Comparison of ENCODE assay signal across 4 fruit fly cellular contexts in genomic region chr3L:8151727-8152199, dm6.
TF ChIP-seq lines count a peak whose summit lies in the region.

Gene CG13676 (minus strand): TSS chr3L:8151813.

- TF ChIP-seq CTCF in whole organism, embryonic (GFP tag; optimal IDR thresholded peaks at IDR 0.05; lab: Kevin White, UChicago): no peak

TF ChIP-seq in whole organism, embryonic, 481 proteins besides CTCF, POLR2A, EP300 and RAD21 (continues in another document):
- TF ChIP-seq C15 (GFP tag; IDR thresholded peaks at IDR 0.05; lab: Robert Waterston, UW) (no peak), CG10543 (GFP tag; optimal IDR thresholded peaks at IDR 0.05; lab: Kevin White, UChicago) (peak; percentile 40), btn (GFP tag; optimal IDR thresholded peaks at IDR 0.05; lab: Kevin White, UChicago) (no peak), corto (GFP tag; optimal IDR thresholded peaks at IDR 0.05; lab: Kevin White, UChicago) (peak; percentile 66), rib (GFP tag; IDR thresholded peaks at IDR 0.05; lab: Robert Waterston, UW) (peak; percentile 44; the same call in 1 of the 2 replicates), CG13287 (GFP tag; IDR thresholded peaks at IDR 0.05; lab: Robert Waterston, UW; ENCODE audit: partially characterized antibody) (peak; percentile 36), aop (GFP tag; IDR thresholded peaks at IDR 0.05; lab: Robert Waterston, UW) (no peak), CG34422 (GFP tag; IDR thresholded peaks at IDR 0.05; lab: Robert Waterston, UW) (0 out of 3 replicates have a peak, but pooled peaks have one; percentile 27), CG16779 (GFP tag; IDR thresholded peaks at IDR 0.05; lab: Robert Waterston, UW) (no peak), vnd (GFP tag; IDR thresholded peaks at IDR 0.05; lab: Robert Waterston, UW; ENCODE audit: partially characterized antibody) (no peak), ATbp (GFP tag; optimal IDR thresholded peaks at IDR 0.05; lab: Kevin White, UChicago) (peak; percentile 13), Hr39 (optimal IDR thresholded peaks at IDR 0.05; lab: Kevin White, UChicago) (no peak), jing (GFP tag; optimal IDR thresholded peaks at IDR 0.05; lab: Kevin White, UChicago) (no peak), fru (optimal IDR thresholded peaks at IDR 0.05; lab: Kevin White, UChicago) (no peak), Deaf1 (tag; optimal IDR thresholded peaks at IDR 0.05; lab: Kevin White, UChicago) (peak; percentile 45), Dbx (GFP tag; IDR thresholded peaks at IDR 0.05; lab: Robert Waterston, UW) (0 out of 3 replicates have a peak, but pooled peaks have one; percentile 13), Ets65A (GFP tag; lab: Kevin White, UChicago) (peak; percentile 35), CG9876 (GFP tag; optimal IDR thresholded peaks at IDR 0.05; lab: Kevin White, UChicago) (no peak), Sin3A (optimal IDR thresholded peaks at IDR 0.05; lab: Kevin White, UChicago) (no peak), Mad (GFP tag; optimal IDR thresholded peaks at IDR 0.05; lab: Kevin White, UChicago) (no peak), tap (tag; optimal IDR thresholded peaks at IDR 0.05; lab: Kevin White, UChicago) (no peak), CG17829 (tag; optimal IDR thresholded peaks at IDR 0.05; lab: Kevin White, UChicago) (no peak), Nf-YC (tag; optimal IDR thresholded peaks at IDR 0.05; lab: Kevin White, UChicago) (peak; percentile 34)

TF ChIP-seq in whole organism, prepupa, 60 proteins besides CTCF, POLR2A, EP300 and RAD21 (continues in another document):
- TF ChIP-seq CG6163 (GFP tag; IDR thresholded peaks at IDR 0.05; lab: Robert Waterston, UW) (peak; percentile 58; the same call in 1 of the 3 replicates), OdsH (GFP tag; optimal IDR thresholded peaks at IDR 0.05; lab: Kevin White, UChicago) (no peak), spab (GFP tag; optimal IDR thresholded peaks at IDR 0.05; lab: Kevin White, UChicago) (no peak), Eip93F (GFP tag; optimal IDR thresholded peaks at IDR 0.05; lab: Kevin White, UChicago) (no peak), Smox (GFP tag; optimal IDR thresholded peaks at IDR 0.05; lab: Kevin White, UChicago) (no peak), CG9139 (GFP tag; optimal IDR thresholded peaks at IDR 0.05; lab: Kevin White, UChicago) (no peak), Sox102F (GFP tag; optimal IDR thresholded peaks at IDR 0.05; lab: Kevin White, UChicago) (no peak), pdm3 (GFP tag; optimal IDR thresholded peaks at IDR 0.05; lab: Kevin White, UChicago) (no peak), Gug (GFP tag; IDR thresholded peaks at IDR 0.05; lab: Robert Waterston, UW) (no peak), dsx (GFP tag; optimal IDR thresholded peaks at IDR 0.05; lab: Kevin White, UChicago; ENCODE audit: poor library complexity, severe bottlenecking) (no peak), Ets96B (tag; optimal IDR thresholded peaks at IDR 0.05; lab: Kevin White, UChicago) (no peak), CG4318 (GFP tag; optimal IDR thresholded peaks at IDR 0.05; lab: Kevin White, UChicago) (no peak), cyc (GFP tag; optimal IDR thresholded peaks at IDR 0.05; lab: Kevin White, UChicago) (no peak), Met (GFP tag; optimal IDR thresholded peaks at IDR 0.05; lab: Kevin White, UChicago) (no peak), achi (GFP tag; optimal IDR thresholded peaks at IDR 0.05; lab: Kevin White, UChicago) (peak; percentile 2), CG31627 (GFP tag; optimal IDR thresholded peaks at IDR 0.05; lab: Kevin White, UChicago) (no peak), CG16779 (tag; optimal IDR thresholded peaks at IDR 0.05; lab: Kevin White, UChicago) (no peak), CG6276 (GFP tag; optimal IDR thresholded peaks at IDR 0.05; lab: Kevin White, UChicago) (no peak), CG11762 (GFP tag; optimal IDR thresholded peaks at IDR 0.05; lab: Kevin White, UChicago; ENCODE audit: insufficient read depth) (no peak), CG10669 (GFP tag; optimal IDR thresholded peaks at IDR 0.05; lab: Kevin White, UChicago) (no peak), CG3919 (GFP tag; optimal IDR thresholded peaks at IDR 0.05; lab: Kevin White, UChicago) (peak; percentile 28), net (GFP tag; optimal IDR thresholded peaks at IDR 0.05; lab: Kevin White, UChicago) (no peak), CG8632 (GFP tag; optimal IDR thresholded peaks at IDR 0.05; lab: Kevin White, UChicago) (no peak), Lpt (GFP tag; optimal IDR thresholded peaks at IDR 0.05; lab: Kevin White, UChicago) (no peak)

TF ChIP-seq in whole organism, pupa, 21 proteins besides CTCF, POLR2A, EP300 and RAD21:
- TF ChIP-seq CG9948 (tag; optimal IDR thresholded peaks at IDR 0.05; lab: Kevin White, UChicago) (no peak), EcR (GFP tag; optimal IDR thresholded peaks at IDR 0.05; lab: Kevin White, UChicago) (peak; percentile 64), D1 (tag; optimal IDR thresholded peaks at IDR 0.05; lab: Kevin White, UChicago) (no peak), CG13204 (GFP tag; optimal IDR thresholded peaks at IDR 0.05; lab: Kevin White, UChicago) (peak; percentile 30)

TF ChIP-seq in whole organism, wandering third instar larva, 38 proteins besides CTCF, POLR2A, EP300 and RAD21:
- peak; percentile 6 for TF ChIP-seq Sp1 (GFP tag; optimal IDR thresholded peaks at IDR 0.05; lab: Kevin White, UChicago)
- TF ChIP-seq Rel (GFP tag; optimal IDR thresholded peaks at IDR 0.05; lab: Kevin White, UChicago): peak; percentile 76
- TF ChIP-seq Rel (tag; optimal IDR thresholded peaks at IDR 0.05; lab: Kevin White, UChicago): no peak
- TF ChIP-seq Abd-B (GFP tag; optimal IDR thresholded peaks at IDR 0.05; lab: Kevin White, UChicago): no peak
- no peak for TF ChIP-seq CG9705 (GFP tag; optimal IDR thresholded peaks at IDR 0.05; lab: Kevin White, UChicago)
- peak; percentile 79 to 83 for TF ChIP-seq dl (GFP tag; optimal IDR thresholded peaks at IDR 0.05; lab: Kevin White, UChicago; ENCODE audit: insufficient read depth in 1 of 2, partially characterized antibody in 2 of 2)
- TF ChIP-seq dsf (GFP tag; optimal IDR thresholded peaks at IDR 0.05; lab: Kevin White, UChicago; ENCODE audit: borderline replicate concordance): no peak
- TF ChIP-seq br (GFP tag; optimal IDR thresholded peaks at IDR 0.05; lab: Kevin White, UChicago): no peak
- no peak for TF ChIP-seq fru (GFP tag; optimal IDR thresholded peaks at IDR 0.05; lab: Kevin White, UChicago)
- TF ChIP-seq Hr78 (GFP tag; optimal IDR thresholded peaks at IDR 0.05; lab: Kevin White, UChicago): no peak
- peak; percentile 44 for TF ChIP-seq Dif (GFP tag; optimal IDR thresholded peaks at IDR 0.05; lab: Kevin White, UChicago; ENCODE audit: partially characterized antibody)
- TF ChIP-seq sv (GFP tag; optimal IDR thresholded peaks at IDR 0.05; lab: Kevin White, UChicago): no peak
- peak; percentile 20 for TF ChIP-seq CrebA (GFP tag; optimal IDR thresholded peaks at IDR 0.05; lab: Kevin White, UChicago; ENCODE audit: borderline replicate concordance)
- no peak for TF ChIP-seq dmrt93B (GFP tag; optimal IDR thresholded peaks at IDR 0.05; lab: Kevin White, UChicago)
- peak; percentile 67 for TF ChIP-seq Vsx2 (GFP tag; optimal IDR thresholded peaks at IDR 0.05; lab: Kevin White, UChicago; ENCODE audit: partially characterized antibody)
- TF ChIP-seq usp (GFP tag; optimal IDR thresholded peaks at IDR 0.05; lab: Kevin White, UChicago): no peak
- no peak for TF ChIP-seq Jra (GFP tag; optimal IDR thresholded peaks at IDR 0.05; lab: Kevin White, UChicago)
- TF ChIP-seq Mio (GFP tag; optimal IDR thresholded peaks at IDR 0.05; lab: Kevin White, UChicago): no peak
- no peak for TF ChIP-seq pan (optimal IDR thresholded peaks at IDR 0.05; lab: Kevin White, UChicago)
- TF ChIP-seq Hnf4 (GFP tag; optimal IDR thresholded peaks at IDR 0.05; lab: Kevin White, UChicago): no peak
- no peak for TF ChIP-seq HLH106 (tag; optimal IDR thresholded peaks at IDR 0.05; lab: Kevin White, UChicago)
- no peak for TF ChIP-seq Myc (optimal IDR thresholded peaks at IDR 0.05; lab: Kevin White, UChicago)
- TF ChIP-seq tai (GFP tag; optimal IDR thresholded peaks at IDR 0.05; lab: Kevin White, UChicago): no peak
TF ChIP-seq in whole organism, wandering third instar larva: peak in this region for 6.

Comparison
In these comparisons a context has a peak if more than half of its experiments do, and no peak if none do; other contexts are left out.
1. Of the 7 proteins assayed by ChIP-seq in both whole organism, embryonic and whole organism, prepupa: peak only in whole organism, embryonic: none; only in whole organism, prepupa: CG6854; in both: none; in neither: 6.